Worm (Caenorhabditis elegans): ENCODE measurements around the gene set-19.

ce11 chrX:5710637-5711036 is 30.6 kb upstream of the set-19 start, which contains the start of gene cat-1:
- TF ChIP-seq ets-7 (tag; optimal IDR thresholded peaks at IDR 0.05): no peak
- no peak for TF ChIP-seq ama-1 (optimal IDR thresholded peaks at IDR 0.05)
